Worm (Caenorhabditis elegans) whole organism, dauer: Measurements from ENCODE around the gene piit-1.

Experiments used
- unc-62 ChIP-seq: sonication (generic microtip); optimal IDR thresholded peaks from 2 replicates; lab custom pipeline; 2017; ENCODE audit warnings: missing biosample characterization, missing genetic modification reagents, missing genetic modification characterization

piit-1 gene

ce11 chrV:11621276-11621675 is 11.3 kb upstream of the piit-1 start:
- no peak for TF ChIP-seq unc-62 (GFP tag; lab: Kevin White, UChicago)

DNA sequence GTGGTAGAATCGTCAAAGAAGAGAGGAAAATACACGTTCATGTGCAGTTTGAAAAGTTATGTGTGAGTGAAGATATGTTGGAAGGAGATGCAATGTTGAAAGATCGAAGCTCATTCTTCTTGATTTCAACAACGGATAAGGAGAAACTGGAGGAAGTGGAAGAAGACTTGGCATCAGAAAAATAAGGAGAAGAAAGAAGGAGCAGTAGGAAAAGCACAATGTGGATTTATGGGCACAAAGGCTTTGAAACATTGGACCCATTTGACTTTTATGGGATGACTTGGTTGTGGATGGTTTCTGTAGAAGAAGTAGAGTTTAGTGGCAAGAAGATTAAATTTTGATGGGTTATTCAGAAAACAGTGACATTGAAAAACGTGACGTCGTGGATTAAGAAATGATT is 10.1 kb upstream of the piit-1 start:
- TF ChIP-seq unc-62 (GFP tag; lab: Kevin White, UChicago): no peak

DNA sequence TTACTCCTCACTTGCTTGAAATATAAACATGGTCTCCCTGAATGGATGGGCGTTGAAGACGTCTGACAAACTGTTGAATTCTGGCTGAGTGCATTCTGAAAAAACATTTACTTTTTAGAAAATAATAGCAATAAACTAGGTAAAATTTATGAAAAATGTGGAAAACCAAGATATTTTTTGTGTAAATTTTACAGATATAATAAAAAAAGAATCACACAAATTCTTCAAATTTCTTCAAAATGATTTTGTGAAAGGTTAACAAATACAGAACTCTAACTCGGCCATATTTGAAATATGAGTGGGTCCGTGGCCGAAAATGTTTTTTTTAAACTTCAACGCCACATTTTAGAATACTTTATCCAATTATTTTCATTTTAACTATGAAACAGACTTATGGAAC is 8.2 kb upstream of the piit-1 start, which contains the start of gene glb-15:
TSS of gene glb-15 (minus strand) at position 101 of the 400 bp plus-strand sequence.
- TF ChIP-seq unc-62 (GFP tag; lab: Kevin White, UChicago): no peak

DNA sequence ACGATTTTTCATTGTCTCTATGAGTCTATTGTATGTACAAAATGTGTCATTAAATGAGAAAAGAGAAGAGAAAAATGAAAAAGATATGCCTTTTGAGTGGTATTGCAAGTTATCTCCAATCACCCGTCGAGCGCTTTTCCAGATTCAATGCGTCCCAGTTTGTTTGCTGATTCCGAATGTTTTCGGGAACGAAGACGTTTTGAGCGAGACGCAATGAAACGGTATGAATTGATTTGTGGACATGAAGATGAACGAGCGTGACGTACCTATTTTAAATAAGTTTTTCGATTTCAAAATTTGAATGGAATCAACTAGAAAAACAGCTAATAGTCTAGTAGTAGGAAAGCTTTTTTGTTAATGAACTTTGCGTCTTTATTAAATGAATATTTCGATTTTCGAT is 6.9 kb upstream of the piit-1 start:
- no peak for TF ChIP-seq unc-62 (GFP tag; lab: Kevin White, UChicago)

DNA sequence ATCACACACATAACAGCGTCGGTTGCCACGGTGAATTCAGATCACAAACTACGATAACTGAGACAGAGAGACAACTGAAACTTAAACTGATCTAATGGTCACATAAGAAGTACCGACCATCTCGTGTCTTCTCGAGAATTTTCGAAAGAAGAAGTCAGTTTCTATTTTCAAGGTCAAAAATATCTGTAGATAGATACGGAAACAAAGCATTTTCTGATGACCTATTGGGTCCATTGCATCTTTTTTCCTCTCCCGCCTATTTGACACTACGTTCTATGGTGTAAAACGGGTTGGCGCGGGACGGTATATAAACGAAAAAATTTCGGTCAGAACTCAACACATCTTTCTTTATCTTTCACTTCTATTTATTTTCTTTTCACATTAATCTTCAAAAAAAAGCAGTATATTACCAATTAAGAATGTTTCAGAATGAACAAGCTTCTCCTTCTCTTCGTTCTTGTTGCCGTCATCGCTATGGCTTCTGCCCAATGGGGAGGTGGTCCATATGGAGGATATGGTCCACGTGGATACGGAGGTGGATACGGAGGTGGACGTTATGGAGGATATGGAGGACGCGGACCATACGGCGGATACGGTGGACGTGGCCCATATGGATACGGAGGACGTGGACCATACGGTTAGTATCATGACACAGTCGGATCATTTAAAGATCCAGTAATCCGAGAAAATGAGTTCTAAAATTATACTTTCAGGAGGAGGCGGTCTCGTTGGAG is 6.2 kb upstream of the piit-1 start, which contains the start of gene nlp-24:
TSS of gene nlp-24 (plus strand) at position 429 of the 734 bp plus-strand sequence.
- TF ChIP-seq unc-62 (GFP tag; lab: Kevin White, UChicago): peak; percentile 11

DNA sequence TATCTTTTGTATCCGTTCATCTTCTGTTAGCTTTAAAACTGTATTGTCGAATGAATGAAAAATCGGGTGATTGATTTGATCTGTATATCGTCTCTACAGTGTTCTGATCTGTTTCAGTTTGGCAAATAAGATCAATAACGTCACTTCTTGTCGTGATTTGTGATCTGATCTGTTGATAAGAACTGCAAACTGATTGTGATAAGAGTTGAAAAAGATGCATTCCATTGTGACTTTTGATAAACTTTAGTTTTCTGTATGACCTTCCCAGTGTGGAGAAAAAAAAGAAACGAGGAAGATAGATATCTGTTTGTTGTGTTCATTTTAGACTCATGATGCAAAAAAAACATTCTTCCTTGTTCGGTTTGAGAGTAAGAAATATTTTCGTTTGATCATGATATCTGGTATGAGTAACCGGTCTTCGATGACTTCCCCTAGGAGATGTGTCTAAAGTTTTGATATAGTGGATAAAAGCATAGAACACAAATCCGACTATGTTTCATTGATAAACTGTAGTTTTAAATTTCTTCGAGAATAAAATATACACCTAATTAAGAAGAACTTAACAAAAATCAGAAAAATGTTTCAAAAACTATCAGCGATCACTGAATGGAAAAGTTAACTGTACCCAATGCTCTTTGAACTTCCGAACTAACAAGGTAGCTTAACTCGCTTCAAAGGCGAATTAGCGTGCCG is 5.0 kb upstream of the piit-1 start:
- no peak for TF ChIP-seq unc-62 (GFP tag; lab: Kevin White, UChicago)

- no peak for TF ChIP-seq unc-62 (GFP tag; lab: Kevin White, UChicago)
These were observed 3.1 kb upstream of the piit-1 start, which contains the start of gene tag-290 for ce11 chrV:11613007-11613406. Gene tag-290, plus strand, starts transcription at chrV:11613307.

ce11 chrV:11610481-11610880 is 532 bp upstream of the piit-1 start, which contains the start of gene sas-5:
Gene sas-5, plus strand, starts transcription at chrV:11610737.
- no peak for TF ChIP-seq unc-62 (GFP tag; lab: Kevin White, UChicago)

- no peak for TF ChIP-seq unc-62 (GFP tag; lab: Kevin White, UChicago)
These were observed 3.5 kb downstream of the piit-1 start, which contains the start of gene idpp-16 for ce11 chrV:11606424-11606823. Gene idpp-16, minus strand, starts transcription at chrV:11606524.

- no peak for TF ChIP-seq unc-62 (GFP tag; lab: Kevin White, UChicago)
These were observed 4.7 kb downstream of the piit-1 start for ce11 chrV:11605227-11605626.

ce11 chrV:11604484-11604883 is 5.5 kb downstream of the piit-1 start, which contains the start of gene dhs-20:
Gene dhs-20, minus strand, starts transcription at chrV:11604563.
- no peak for TF ChIP-seq unc-62 (GFP tag; lab: Kevin White, UChicago)

- TF ChIP-seq unc-62 (GFP tag; lab: Kevin White, UChicago): no peak
These were observed 9.1 kb downstream of the piit-1 start, which contains the start of gene F35B12.9 for ce11 chrV:11600800-11601199. Gene F35B12.9, plus strand, starts transcription at chrV:11601171.

DNA sequence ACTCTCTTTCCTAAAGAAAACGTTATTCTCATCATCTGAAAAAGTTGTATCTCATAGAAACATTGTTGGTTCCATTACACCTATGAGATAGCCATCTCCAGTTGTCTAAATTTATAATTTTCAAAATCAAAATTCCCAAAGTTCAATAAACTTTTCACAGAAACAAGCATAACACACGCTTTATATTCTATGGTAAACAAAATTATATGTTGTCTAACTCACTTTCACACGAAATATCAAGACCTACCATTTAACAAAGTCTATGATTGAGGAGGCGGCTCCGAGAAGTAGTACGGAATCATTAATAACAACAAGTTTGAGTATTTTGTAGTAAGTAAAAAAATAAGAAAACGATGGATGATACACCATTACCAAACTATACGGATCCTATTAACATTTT is 11.1 kb downstream of the piit-1 start, which contains the start of gene srx-84:
TSS of gene srx-84 (plus strand) at position 301 of the 400 bp plus-strand sequence.
- no peak for TF ChIP-seq unc-62 (GFP tag; lab: Kevin White, UChicago)

DNA sequence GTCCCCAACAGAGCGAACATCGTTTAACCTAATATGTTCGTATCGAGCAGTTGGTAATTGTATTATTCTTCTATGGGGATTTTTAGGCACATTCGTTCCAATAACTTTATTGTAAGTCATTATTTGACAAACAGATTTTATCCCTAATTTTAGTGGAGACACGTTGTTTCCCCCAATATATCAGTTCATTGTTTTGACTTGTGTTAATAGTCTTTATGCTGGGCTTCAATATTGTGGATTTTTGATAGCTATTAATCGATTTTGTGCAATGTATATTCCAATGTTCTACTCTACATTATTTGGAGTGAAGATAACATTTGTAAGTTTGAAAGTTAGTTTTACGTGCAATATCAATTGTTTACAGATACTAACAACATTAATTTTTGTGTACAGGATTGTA is 16.1 kb downstream of the piit-1 start:
- no peak for TF ChIP-seq unc-62 (GFP tag; lab: Kevin White, UChicago)

DNA sequence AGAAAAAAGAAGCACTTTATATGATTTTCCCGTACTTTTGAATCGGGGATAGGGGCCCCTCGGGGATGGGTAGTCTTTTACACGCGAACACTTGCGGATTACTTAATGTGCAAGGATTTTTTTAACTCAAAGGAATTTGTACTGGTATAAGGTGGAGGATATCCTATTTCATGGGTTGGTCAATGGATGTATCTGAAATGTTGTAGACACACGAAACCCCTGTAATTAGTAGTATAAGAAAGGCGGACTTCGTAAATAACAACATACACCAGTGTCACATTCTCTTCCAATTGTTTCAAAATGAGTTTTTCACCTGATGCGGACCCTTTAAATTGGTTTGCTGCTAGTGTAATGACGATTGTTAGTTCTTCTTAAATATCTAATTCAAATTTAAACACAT is 16.5 kb downstream of the piit-1 start, which contains the start of gene srx-80:
TSS of gene srx-80 (plus strand) at position 301 of the 400 bp plus-strand sequence.
- no peak for TF ChIP-seq unc-62 (GFP tag; lab: Kevin White, UChicago)

DNA sequence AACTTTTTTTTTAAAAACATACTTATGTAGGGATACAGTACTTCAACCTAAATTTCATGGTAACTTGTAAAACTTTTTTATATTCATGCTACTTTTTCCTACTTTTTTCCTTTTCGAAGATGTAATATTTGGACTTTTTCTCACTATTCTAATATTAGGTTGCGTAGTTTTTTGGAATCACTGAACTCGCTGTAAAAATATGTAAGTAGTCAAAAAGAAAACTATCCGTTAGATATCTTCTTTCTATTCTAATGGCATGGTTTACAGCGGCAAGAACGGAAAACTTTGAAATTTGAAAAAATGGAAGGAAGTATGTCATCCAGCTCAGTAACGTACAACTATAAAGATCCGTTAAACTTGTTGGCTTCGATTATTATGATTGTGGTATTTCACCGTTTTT is 20.5 kb downstream of the piit-1 start, which contains the start of gene srx-82:
TSS of gene srx-82 (plus strand) at position 301 of the 400 bp plus-strand sequence.
- TF ChIP-seq unc-62 (GFP tag; lab: Kevin White, UChicago): no peak
